Fruit fly (Drosophila melanogaster) whole organism, embryonic: ENCODE data around the gene CG32073.
A peak's percentile ranks its signal among the peaks of the same experiment; 100 is the strongest.

Experiments
- Atf3 ChIP-seq: fragments of 200-800 bp; sonication (Bioruptor generic); optimal IDR thresholded peaks from 3 replicates; lab custom pipeline; 2016; ENCODE audit warnings: missing biosample characterization, missing genetic modification characterization
- BtbVII ChIP-seq: fragments of 200-800 bp; sonication (Bioruptor generic); optimal IDR thresholded peaks from 3 replicates; lab custom pipeline; 2017; ENCODE audit warnings: missing biosample characterization, mild to moderate bottlenecking, missing genetic modification characterization
- CG10274 ChIP-seq: fragments of 200-800 bp; sonication (Bioruptor generic); optimal IDR thresholded peaks from 3 replicates; lab custom pipeline; 2017; ENCODE audit warnings: missing biosample characterization, mild to moderate bottlenecking, missing genetic modification characterization
- CG10366 ChIP-seq: fragments of 200-800 bp; sonication (Bioruptor generic); IDR thresholded peaks from 2 replicates; pipeline ENCODE4 v1.3.6; 2022; ENCODE audit warnings: missing biosample characterization, missing genetic modification characterization
- CG11695 ChIP-seq: fragments of 200-800 bp; sonication (Bioruptor generic); IDR thresholded peaks from 3 replicates; pipeline ENCODE4 v1.3.6; 2022; ENCODE audit warnings: missing biosample characterization, missing genetic modification characterization
- CG13296 ChIP-seq: fragments of 200-800 bp; sonication (Bioruptor generic); optimal IDR thresholded peaks from 3 replicates; lab custom pipeline; 2018; ENCODE audit warnings: missing biosample characterization, mild to moderate bottlenecking, missing genetic modification characterization
- CG14710 ChIP-seq: fragments of 200-800 bp; sonication (Bioruptor generic); optimal IDR thresholded peaks from 3 replicates; lab custom pipeline; 2019; ENCODE audit warnings: missing biosample characterization, mild to moderate bottlenecking, missing genetic modification characterization, moderate library complexity
- CG14965 ChIP-seq: fragments of 200-800 bp; sonication (Bioruptor generic); optimal IDR thresholded peaks from 2 replicates; lab custom pipeline; 2016; ENCODE audit warnings: missing biosample characterization, missing genetic modification characterization, borderline replicate concordance
- CG16863 ChIP-seq: fragments of 200-800 bp; sonication (Bioruptor generic); optimal IDR thresholded peaks from 3 replicates; lab custom pipeline; 2016; ENCODE audit warnings: missing biosample characterization, missing genetic modification characterization
- CG18476 ChIP-seq: fragments of 200-800 bp; sonication (Bioruptor generic); optimal IDR thresholded peaks from 2 replicates; lab custom pipeline; 2016; ENCODE audit warnings: missing biosample characterization, mild to moderate bottlenecking, missing genetic modification characterization
- CG2712 ChIP-seq: fragments of 200-800 bp; optimal IDR thresholded peaks from 3 replicates; lab custom pipeline; 2019; ENCODE audit warnings: missing biosample characterization, mild to moderate bottlenecking, missing genetic modification characterization, moderate library complexity
- CG3281 ChIP-seq: fragments of 200-800 bp; sonication (Bioruptor generic); optimal IDR thresholded peaks from 3 replicates; lab custom pipeline; 2017; ENCODE audit warnings: missing biosample characterization, mild to moderate bottlenecking, missing genetic modification characterization
- CG3838 ChIP-seq: fragments of 200-800 bp; sonication (Bioruptor generic); optimal IDR thresholded peaks from 3 replicates; lab custom pipeline; 2016; ENCODE audit warnings: missing biosample characterization, missing genetic modification characterization
- CG4404 ChIP-seq: fragments of 200-800 bp; sonication (Bioruptor generic); IDR thresholded peaks from 2 replicates; pipeline ENCODE4 v1.3.6; 2022; ENCODE audit warnings: missing biosample characterization, missing genetic modification characterization
- CG4424 ChIP-seq: fragments of 200-800 bp; sonication (Bioruptor generic); optimal IDR thresholded peaks from 3 replicates; lab custom pipeline; 2016; ENCODE audit warnings: missing biosample characterization, missing genetic modification characterization
- CG7357 ChIP-seq: fragments of 200-800 bp; sonication (Bioruptor generic); IDR thresholded peaks from 3 replicates; pipeline ENCODE4 v1.3.6; 2022; ENCODE audit warnings: missing biosample characterization, missing genetic modification characterization
- CG8924 ChIP-seq: fragments of 200-800 bp; optimal IDR thresholded peaks from 3 replicates; lab custom pipeline; 2019; ENCODE audit warnings: missing biosample characterization, mild to moderate bottlenecking, missing genetic modification characterization, moderate library complexity
- Ets65A ChIP-seq: fragments of 200-800 bp; sonication (Bioruptor generic); peaks from one replicate; lab custom pipeline; 2016; ENCODE audit warnings: missing biosample characterization, missing genetic modification characterization
- Ets97D ChIP-seq: fragments of 200-800 bp; sonication (Bioruptor generic); optimal IDR thresholded peaks from 3 replicates; lab custom pipeline; 2016; ENCODE audit warnings: missing biosample characterization, missing genetic modification characterization
- Hr39 ChIP-seq: fragments of >200 bp; optimal IDR thresholded peaks from 2 replicates; lab custom pipeline; 2017
- MTF-1 ChIP-seq: fragments of 200-800 bp; sonication (Bioruptor generic); optimal IDR thresholded peaks from 2 replicates; lab custom pipeline; 2018; ENCODE audit warnings: missing biosample characterization, mild to moderate bottlenecking, missing genetic modification characterization, borderline replicate concordance
- NC2β ChIP-seq: fragments of 200-800 bp; sonication (Bioruptor generic); optimal IDR thresholded peaks from 2 replicates; lab custom pipeline; 2016; ENCODE audit warnings: missing biosample characterization, missing genetic modification characterization
- Ravus ChIP-seq: fragments of 200-800 bp; sonication (Bioruptor generic); IDR thresholded peaks from 2 replicates; pipeline ENCODE4 v1.3.6; 2022; ENCODE audit warnings: missing biosample characterization, missing genetic modification characterization
- Six4 ChIP-seq: fragments of 200-800 bp; sonication (Bioruptor generic); optimal IDR thresholded peaks from 2 replicates; lab custom pipeline; 2016; ENCODE audit warnings: missing biosample characterization, missing genetic modification characterization
- Tbp ChIP-seq: fragments of >200 bp; optimal IDR thresholded peaks from 2 replicates; lab custom pipeline; 2018; ENCODE audit warnings: missing biosample characterization, missing genetic modification characterization
- Usf ChIP-seq: fragments of 200-800 bp; sonication (Bioruptor generic); optimal IDR thresholded peaks from 2 replicates; lab custom pipeline; 2017; ENCODE audit warnings: missing genotype, missing biosample characterization, missing genetic modification characterization
- bowl ChIP-seq: fragments of 200-800 bp; sonication (Bioruptor generic); IDR thresholded peaks from 2 replicates; pipeline ENCODE4 v1.3.6; 2022; ENCODE audit warnings: missing biosample characterization, missing genetic modification characterization
- emc ChIP-seq: fragments of 200-800 bp; sonication (Bioruptor generic); optimal IDR thresholded peaks from 2 replicates; lab custom pipeline; 2016; ENCODE audit warnings: missing biosample characterization, missing genetic modification characterization
- eyg ChIP-seq: fragments of 200-800 bp; sonication (Bioruptor generic); optimal IDR thresholded peaks from 3 replicates; lab custom pipeline; 2016; ENCODE audit warnings: missing biosample characterization, missing genetic modification characterization
- fd3F ChIP-seq: fragments of 200-800 bp; sonication (Bioruptor generic); optimal IDR thresholded peaks from 2 replicates; lab custom pipeline; 2018; ENCODE audit warnings: missing biosample characterization, mild to moderate bottlenecking, missing genetic modification characterization, moderate library complexity
- fru ChIP-seq: fragments of >200 bp; optimal IDR thresholded peaks from 2 replicates; lab custom pipeline; 2017
- jigr1 ChIP-seq: fragments of 200-800 bp; sonication (Bioruptor generic); IDR thresholded peaks from 3 replicates; pipeline ENCODE4 v1.3.6; 2022; ENCODE audit warnings: missing biosample characterization, missing genetic modification characterization
- lov ChIP-seq, 2 experiments: fragments of 200-800 bp in 1 of 2; fragments of >200 bp in 1 of 2; sonication (Bioruptor generic) in 1 of 2; IDR thresholded peaks in 1 of 2; optimal IDR thresholded peaks in 1 of 2; 2 replicates in 1 of 2; 3 replicates in 1 of 2; pipeline versions ENCODE4 v1.3.6 to Lab custom; 2017 to 2022; ENCODE audit warnings: missing biosample characterization in 1 of 2, missing genetic modification characterization in 1 of 2
- mld ChIP-seq: fragments of 200-800 bp; sonication (Bioruptor generic); IDR thresholded peaks from 3 replicates; pipeline ENCODE4 v1.3.6; 2022; ENCODE audit warnings: missing biosample characterization, missing genetic modification characterization; ENCODE audit not compliant: partially characterized antibody
- onecut ChIP-seq: fragments of 200-800 bp; sonication (Bioruptor generic); IDR thresholded peaks from 2 replicates; pipeline ENCODE4 v1.3.6; 2022; ENCODE audit warnings: missing biosample characterization, missing genetic modification characterization
- phol ChIP-seq: fragments of 200-800 bp; sonication (Bioruptor generic); optimal IDR thresholded peaks from 3 replicates; lab custom pipeline; 2018; ENCODE audit warnings: missing biosample characterization, mild to moderate bottlenecking, missing genetic modification characterization, moderate library complexity
- pita ChIP-seq: fragments of 200-800 bp; sonication (Bioruptor generic); optimal IDR thresholded peaks from 2 replicates; lab custom pipeline; 2017; ENCODE audit warnings: missing biosample characterization, mild to moderate bottlenecking, missing genetic modification characterization
- psq ChIP-seq: fragments of 200-800 bp; sonication (Bioruptor generic); optimal IDR thresholded peaks from 2 replicates; lab custom pipeline; 2017; ENCODE audit warnings: missing biosample characterization, missing genetic modification characterization
- pum ChIP-seq: fragments of 200-800 bp; sonication (Bioruptor generic); optimal IDR thresholded peaks from 2 replicates; lab custom pipeline; 2016; ENCODE audit warnings: missing biosample characterization, missing genetic modification characterization
- pzg ChIP-seq: fragments of 200-800 bp; sonication (Bioruptor generic); optimal IDR thresholded peaks from 3 replicates; lab custom pipeline; 2018; ENCODE audit warnings: missing biosample characterization, mild to moderate bottlenecking, missing genetic modification characterization, moderate library complexity
- repo ChIP-seq: fragments of 200-800 bp; sonication (Bioruptor generic); optimal IDR thresholded peaks from 2 replicates; lab custom pipeline; 2016; ENCODE audit warnings: missing biosample characterization, missing genetic modification characterization
- run ChIP-seq: fragments of 200-800 bp; sonication (Bioruptor generic); optimal IDR thresholded peaks from 3 replicates; lab custom pipeline; 2018; ENCODE audit warnings: missing biosample characterization, mild to moderate bottlenecking, missing genetic modification characterization
- sr ChIP-seq: fragments of 200-800 bp; sonication (Bioruptor generic); IDR thresholded peaks from 3 replicates; pipeline ENCODE4 v1.3.6; 2022; ENCODE audit warnings: missing biosample characterization, missing genetic modification characterization
- stwl ChIP-seq: fragments of 200-800 bp; sonication (Bioruptor generic); optimal IDR thresholded peaks from 3 replicates; lab custom pipeline; 2018; ENCODE audit warnings: missing biosample characterization, mild to moderate bottlenecking, missing genetic modification characterization, moderate library complexity
- tgo ChIP-seq: fragments of 200-800 bp; sonication (Bioruptor generic); IDR thresholded peaks from 3 replicates; pipeline ENCODE4 v1.3.6; 2022; ENCODE audit warnings: missing biosample characterization, missing genetic modification characterization
- tin ChIP-seq: fragments of 200-800 bp; sonication (Bioruptor generic); optimal IDR thresholded peaks from 3 replicates; lab custom pipeline; 2016; ENCODE audit warnings: missing biosample characterization, missing genetic modification characterization
- tna ChIP-seq: fragments of 200-800 bp; sonication (Bioruptor generic); IDR thresholded peaks from 2 replicates; pipeline ENCODE4 v1.3.6; 2022; ENCODE audit warnings: missing biosample characterization, missing genetic modification characterization; ENCODE audit not compliant: partially characterized antibody
- ttk ChIP-seq: fragments of 200-800 bp; sonication (Bioruptor generic); IDR thresholded peaks from 2 replicates; pipeline ENCODE4 v2.1.2; 2022; ENCODE audit warnings: missing biosample characterization, missing genetic modification characterization
- unc-4 ChIP-seq: fragments of 200-800 bp; sonication (Bioruptor generic); IDR thresholded peaks from 2 replicates; pipeline ENCODE4 v1.3.6; 2022; ENCODE audit warnings: missing biosample characterization, missing genetic modification characterization; ENCODE audit not compliant: partially characterized antibody
- vfl ChIP-seq: fragments of 200-800 bp; sonication (Bioruptor generic); optimal IDR thresholded peaks from 2 replicates; lab custom pipeline; 2016; ENCODE audit warnings: missing biosample characterization, missing genetic modification characterization

CG32073 gene

DNA sequence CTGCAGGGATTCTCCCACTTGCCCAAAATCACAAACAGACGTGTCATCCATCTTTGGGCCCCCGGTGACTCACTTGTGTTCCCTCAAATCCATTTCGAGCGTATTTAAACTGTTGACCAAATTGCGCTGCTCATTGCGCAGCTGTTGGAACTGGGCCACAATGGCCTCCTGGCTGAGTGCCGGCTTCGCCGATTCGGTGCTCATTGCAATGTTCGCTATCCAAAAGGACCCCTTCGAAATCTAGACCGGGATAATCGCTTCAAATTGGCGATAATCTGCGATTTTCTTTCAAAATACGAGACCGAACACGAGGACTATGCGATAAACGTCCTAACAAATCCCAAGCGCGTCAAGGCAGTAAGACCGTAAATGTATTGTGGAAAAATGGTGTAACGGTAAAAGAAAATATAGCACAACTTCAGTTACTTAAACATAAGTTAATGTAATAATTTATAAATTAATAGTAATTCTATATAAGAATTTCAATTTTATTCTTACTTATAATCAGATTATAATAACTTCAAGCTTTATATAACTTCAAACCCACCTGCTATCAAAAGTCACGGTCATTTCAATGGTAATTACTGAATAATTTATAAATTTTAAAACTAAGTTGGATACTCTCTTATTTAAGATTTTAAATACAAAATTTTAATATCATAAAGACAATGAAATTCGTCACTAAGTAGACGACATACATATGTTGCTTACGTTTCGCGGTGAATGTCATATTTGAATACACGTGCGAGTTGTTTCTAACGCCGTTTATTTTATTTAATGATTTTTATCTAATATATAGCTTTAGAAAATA is 33.1 kb downstream of the CG32073 start, which contains the start of the genes Pfdn2 and Noc1 (continued):
- TF ChIP-seq BtbVII (GFP tag; lab: Kevin White, UChicago) (no peak), Hr39 (lab: Kevin White, UChicago) (no peak), onecut (no peak), repo (GFP tag; lab: Kevin White, UChicago) (no peak), run (no peak), CG16863 (GFP tag; lab: Kevin White, UChicago) (no peak), vfl (GFP tag; lab: Kevin White, UChicago) (no peak), sr (GFP tag; lab: Robert Waterston, UW) (no peak), Ets97D (no peak), unc-4 (GFP tag; lab: Robert Waterston, UW) (no peak), CG10366 (GFP tag; lab: Robert Waterston, UW) (peak; percentile 50; the same call in 1 of the 2 replicates), CG3281 (GFP tag; lab: Kevin White, UChicago) (no peak), emc (no peak), bowl (GFP tag; lab: Robert Waterston, UW) (no peak), CG10274 (GFP tag; lab: Kevin White, UChicago) (no peak), CG13296 (GFP tag; lab: Kevin White, UChicago) (no peak), phol (peak; percentile 42), CG8924 (tag; lab: Kevin White, UChicago) (peak; percentile 50), CG3838 (GFP tag; lab: Kevin White, UChicago) (no peak), fd3F (GFP tag; lab: Kevin White, UChicago) (peak; percentile 53), psq (GFP tag; lab: Kevin White, UChicago) (no peak), CG4404 (GFP tag; lab: Robert Waterston, UW) (0 out of 2 replicates have a peak, but pooled peaks have one; percentile 29), tin (GFP tag; lab: Kevin White, UChicago) (peak; percentile 23), CG11695 (GFP tag; lab: Robert Waterston, UW) (peak; percentile 49; the same call in 1 of the 3 replicates), Tbp (GFP tag; lab: Kevin White, UChicago) (no peak), mld (GFP tag; lab: Robert Waterston, UW) (no peak), fru (no peak), Ets65A (GFP tag; lab: Kevin White, UChicago) (peak; percentile 83), lov (optimal IDR thresholded peaks at IDR 0.05; lab: Kevin White, UChicago) (no peak), lov (GFP tag; IDR thresholded peaks at IDR 0.05; lab: Robert Waterston, UW) (no peak), CG7357 (GFP tag; lab: Robert Waterston, UW) (peak; percentile 49; the same call in 1 of the 3 replicates), pzg (peak; percentile 37), Ravus (no peak), CG4424 (GFP tag; lab: Kevin White, UChicago) (peak; percentile 40), CG14965 (GFP tag; lab: Kevin White, UChicago) (no peak), MTF-1 (GFP tag; lab: Kevin White, UChicago) (no peak), pum (GFP tag; lab: Kevin White, UChicago) (peak; percentile 15), Six4 (GFP tag; lab: Kevin White, UChicago) (peak; percentile 47), eyg (GFP tag; lab: Kevin White, UChicago) (no peak), CG14710 (tag; lab: Kevin White, UChicago) (peak; percentile 73), tna (GFP tag; lab: Robert Waterston, UW) (no peak), Usf (GFP tag; lab: Kevin White, UChicago) (no peak), ttk (GFP tag; lab: Robert Waterston, UW) (0 out of 2 replicates have a peak, but pooled peaks have one; percentile 27), tgo (GFP tag; lab: Robert Waterston, UW) (peak; percentile 41; the same call in 2 of the 3 replicates), stwl (tag; lab: Kevin White, UChicago) (no peak), CG18476 (no peak), NC2β (GFP tag; lab: Kevin White, UChicago) (no peak), Atf3 (no peak), pita (GFP tag; lab: Kevin White, UChicago) (no peak), CG2712 (peak; percentile 78), jigr1 (0 out of 3 replicates have a peak, but pooled peaks have one; percentile 27)
